Worm (Caenorhabditis elegans) whole organism, L4 larva: ENCODE results near the gene T10B5.4.
"Not testable (repeated sequence)": the region's sequence is repeated elsewhere in the genome, so short reads cannot be mapped to it uniquely, and the experiment has no call there.

Experiments
- F44E2.7 ChIP-seq: fragments of 200-800 bp; sonication (Bioruptor generic); IDR thresholded peaks from 2 replicates; pipeline ENCODE4 v2.1.2; 2022; ENCODE audit warnings: missing genetic modification characterization, missing compliant biosample characterization
- F49E8.2 ChIP-seq: sonication (generic microtip); optimal IDR thresholded peaks from 2 replicates; lab custom pipeline; 2016; ENCODE audit warnings: missing compliant biosample characterization, mild to moderate bottlenecking, missing genetic modification characterization, borderline replicate concordance
- T20F7.1 ChIP-seq: fragments of 200-800 bp; sonication (Bioruptor generic); optimal IDR thresholded peaks from 2 replicates; lab custom pipeline; 2018; ENCODE audit warnings: mild to moderate bottlenecking, missing genetic modification characterization, missing compliant biosample characterization
- Y105C5A.15 ChIP-seq: fragments of 200-800 bp; sonication (Bioruptor generic); IDR thresholded peaks from 2 replicates; pipeline ENCODE4 v1.3.6; 2022; ENCODE audit warnings: missing genetic modification characterization, missing compliant biosample characterization
- Y48G9A.11 ChIP-seq: fragments of 200-800 bp; sonication (Bioruptor generic); IDR thresholded peaks from 2 replicates; pipeline ENCODE4 v1.3.6; 2022; ENCODE audit warnings: missing genetic modification reagents, missing genetic modification characterization, missing compliant biosample characterization
- ZK546.5 ChIP-seq, 2 experiments: sonication (generic microtip); optimal IDR thresholded peaks; 2 replicates each; lab custom pipeline; 2017; ENCODE audit warnings: missing biosample characterization in 2 of 2, missing genetic modification characterization in 2 of 2
- aha-1 ChIP-seq: fragments of 150-350 bp; peaks from one replicate; lab custom pipeline; 2014; ENCODE audit warnings: missing biosample characterization, missing genetic modification characterization
- ces-1 ChIP-seq: fragments of 150-350 bp; sonication (generic microtip); optimal IDR thresholded peaks from 4 replicates; lab custom pipeline; 2014; ENCODE audit warnings: missing biosample characterization, missing genetic modification reagents, missing genetic modification characterization
- ctbp-1 ChIP-seq: fragments of 200-800 bp; sonication (Bioruptor generic); IDR thresholded peaks from 2 replicates; pipeline ENCODE4 v1.3.6; 2022; ENCODE audit warnings: missing genetic modification reagents, missing genetic modification characterization, missing compliant biosample characterization
- hlh-30 ChIP-seq: sonication (generic microtip); optimal IDR thresholded peaks from 2 replicates; lab custom pipeline; 2017; ENCODE audit warnings: antibody characterized with exemption, mild to moderate bottlenecking, missing genetic modification characterization, missing compliant biosample characterization; ENCODE audit not compliant: insufficient read depth
- lin-13 ChIP-seq: fragments of 150-350 bp; optimal IDR thresholded peaks from 2 replicates; lab custom pipeline; 2014; ENCODE audit warnings: missing biosample characterization, missing genetic modification reagents, missing genetic modification characterization
- lin-38 ChIP-seq: fragments of 200-800 bp; sonication (Bioruptor generic); IDR thresholded peaks from 2 replicates; pipeline ENCODE4 v1.3.6; 2022; ENCODE audit warnings: missing genetic modification reagents, missing genetic modification characterization, missing compliant biosample characterization
- lin-39 ChIP-seq: fragments of 150-350 bp; optimal IDR thresholded peaks from 2 replicates; lab custom pipeline; 2014; ENCODE audit warnings: missing biosample characterization, missing genetic modification reagents, missing genetic modification characterization
- nhr-28 ChIP-seq: fragments of 150-350 bp; optimal IDR thresholded peaks from 2 replicates; lab custom pipeline; 2014; ENCODE audit warnings: missing biosample characterization, missing genetic modification characterization
- pha-4 ChIP-seq, 2 experiments: fragments of 150-350 bp in 1 of 2; fragments of 200-800 bp in 1 of 2; sonication (Bioruptor generic) in 1 of 2; IDR thresholded peaks in 1 of 2; optimal IDR thresholded peaks in 1 of 2; 2 replicates each; pipeline versions ENCODE4 v1.3.6 to Lab custom; 2014 to 2022; ENCODE audit warnings: missing genetic modification characterization in 2 of 2, missing genetic modification reagents in 2 of 2, missing biosample characterization in 1 of 2, missing compliant biosample characterization in 1 of 2
- php-3 ChIP-seq: fragments of 200-800 bp; sonication (Bioruptor generic); IDR thresholded peaks from 2 replicates; pipeline ENCODE4 v1.3.6; 2022; ENCODE audit warnings: missing genetic modification reagents, missing genetic modification characterization, missing compliant biosample characterization
- pqm-1 ChIP-seq: sonication (generic microtip); optimal IDR thresholded peaks from 2 replicates; lab custom pipeline; 2017; ENCODE audit warnings: missing biosample characterization, missing genetic modification characterization
- sdz-12 ChIP-seq: fragments of 200-800 bp; sonication (Bioruptor generic); optimal IDR thresholded peaks from 2 replicates; lab custom pipeline; 2018; ENCODE audit warnings: mild to moderate bottlenecking, missing genetic modification characterization, missing compliant biosample characterization
- set-16 ChIP-seq: fragments of 200-800 bp; sonication (Bioruptor generic); IDR thresholded peaks from 2 replicates; pipeline ENCODE4 v1.3.6; 2022; ENCODE audit warnings: missing genetic modification reagents, missing genetic modification characterization, missing compliant biosample characterization
- skn-1 ChIP-seq: fragments of 150-350 bp; optimal IDR thresholded peaks from 2 replicates; lab custom pipeline; 2014; ENCODE audit warnings: missing biosample characterization, missing genetic modification characterization
- unc-130 ChIP-seq: sonication (generic microtip); optimal IDR thresholded peaks from 2 replicates; lab custom pipeline; 2016; ENCODE audit warnings: missing genetic modification reagents, missing genetic modification characterization, missing compliant biosample characterization
- unc-62 ChIP-seq, 3 experiments: fragments of 150-350 bp in 1 of 3; sonication (generic microtip); optimal IDR thresholded peaks in 2 of 3; peaks in 1 of 3; 1 replicate in 1 of 3; 2 replicates in 2 of 3; lab custom pipeline; 2014 to 2017; ENCODE audit warnings: missing biosample characterization in 3 of 3, missing genetic modification characterization in 3 of 3, missing genetic modification reagents in 3 of 3, missing genotype in 1 of 3
- zag-1 ChIP-seq: fragments of 150-350 bp; optimal IDR thresholded peaks from 2 replicates; lab custom pipeline; 2014; ENCODE audit warnings: missing biosample characterization, missing genetic modification characterization
- zip-2 ChIP-seq: fragments of 150-350 bp; optimal IDR thresholded peaks from 2 replicates; lab custom pipeline; 2014; ENCODE audit warnings: missing biosample characterization, missing genetic modification characterization

Gene T10B5.4

ce11 chrV:1868596-1869263 lies 2.9 kb downstream of the T10B5.4 start, which contains the start of gene knl-3 (continued):
- TF ChIP-seq unc-130 (peak; percentile 85), lin-39 (tag; lab: Kevin White, UChicago) (no peak), set-16 (GFP tag; lab: Robert Waterston, UW) (no peak; the same call in 1 of the 2 replicates), pqm-1 (tag; lab: Kevin White, UChicago) (no peak), zag-1 (tag; lab: Kevin White, UChicago) (no peak)

ce11 chrV:1868025-1868424 lies 3.6 kb downstream of the T10B5.4 start:
- TF ChIP-seq lin-13 (GFP tag; lab: Kevin White, UChicago) (no peak), aha-1 (tag; lab: Kevin White, UChicago) (peak; percentile 81)

ce11 chrV:1864997-1865396 lies 6.6 kb downstream of the T10B5.4 start:
- TF ChIP-seq php-3 (no peak), T20F7.1 (GFP tag; lab: Kevin White, UChicago) (no peak), skn-1 (tag; lab: Kevin White, UChicago) (no peak), zip-2 (no peak), F44E2.7 (GFP tag; lab: Robert Waterston, UW) (no peak), Y48G9A.11 (GFP tag; lab: Robert Waterston, UW) (no peak), lin-13 (GFP tag; lab: Kevin White, UChicago) (no peak), ZK546.5 (tag; optimal IDR thresholded peaks at IDR 0.05; lab: Kevin White, UChicago) (no peak)

- no peak for TF ChIP-seq sdz-12 (GFP tag; lab: Kevin White, UChicago)
- TF ChIP-seq ctbp-1, result 0 out of 2 replicates have a peak, but pooled peaks have one; percentile 20
These were observed 8.7 kb downstream of the T10B5.4 start for ce11 chrV:1862954-1863353.

- TF ChIP-seq unc-62 (GFP tag; optimal IDR thresholded peaks at IDR 0.05 in 1 of 2; lab: Kevin White, UChicago), result peak in 1 of 2 experiments; percentile 83
- no peak for TF ChIP-seq unc-62 (tag; optimal IDR thresholded peaks at IDR 0.05; lab: Kevin White, UChicago)
- TF ChIP-seq Y105C5A.15 (GFP tag; lab: Robert Waterston, UW), result no peak
- no peak for TF ChIP-seq lin-38 (GFP tag; lab: Robert Waterston, UW)
These were observed 13.8 kb downstream of the T10B5.4 start for ce11 chrV:1857840-1858239.

- no peak for TF ChIP-seq ces-1 (GFP tag; lab: Kevin White, UChicago)
- TF ChIP-seq, all 104 proteins: peak for 0
These were observed 15.4 kb downstream of the T10B5.4 start, which contains the start of gene T10B5.10 for ce11 chrV:1856176-1856575. Gene T10B5.10, minus strand, starts transcription at chrV:1856276.

- TF ChIP-seq F49E8.2 (tag; lab: Kevin White, UChicago) (no peak), aha-1 (tag; lab: Kevin White, UChicago) (peak; percentile 39), hlh-30 (peak; percentile 7), unc-62 (GFP tag; optimal IDR thresholded peaks at IDR 0.05 in 1 of 2; lab: Kevin White, UChicago) (peak in 1 of 2 experiments; percentile 60), unc-62 (tag; optimal IDR thresholded peaks at IDR 0.05; lab: Kevin White, UChicago) (no peak), nhr-28 (tag; lab: Kevin White, UChicago) (peak; percentile 13)
- TF ChIP-seq, all 104 proteins: peak for 4
These were observed 16.5 kb downstream of the T10B5.4 start for ce11 chrV:1855087-1855486.

ce11 chrV:1849992-1850391 lies 21.6 kb downstream of the T10B5.4 start:
- TF ChIP-seq set-16 (GFP tag; lab: Robert Waterston, UW) (peak; percentile 99), pha-4 (GFP tag; IDR thresholded peaks at IDR 0.05; lab: Robert Waterston, UW) (peak; percentile 63; the same call in 1 of the 2 replicates), lin-38 (GFP tag; lab: Robert Waterston, UW) (peak; percentile 14; the same call in 1 of the 2 replicates)
- not testable (repeated sequence) for TF ChIP-seq pha-4 (tag; optimal IDR thresholded peaks at IDR 0.05; lab: Kevin White, UChicago)
